Worm (Caenorhabditis elegans) whole organism, L3 larva: ENCODE results near the gene F53A9.3.

Experiments used
- ama-1 ChIP-seq: fragments of 150-350 bp; optimal IDR thresholded peaks from 2 replicates; lab custom pipeline; 2018
- ceh-16 ChIP-seq: sonication (generic microtip); optimal IDR thresholded peaks from 2 replicates; lab custom pipeline; 2017; ENCODE audit warnings: missing biosample characterization, missing genetic modification characterization
- ceh-28 ChIP-seq: fragments of 150-350 bp; optimal IDR thresholded peaks from 2 replicates; lab custom pipeline; 2014; ENCODE audit warnings: missing biosample characterization, missing genetic modification reagents, missing genetic modification characterization
- ceh-9 ChIP-seq: sonication (generic microtip); optimal IDR thresholded peaks from 2 replicates; lab custom pipeline; 2018; ENCODE audit warnings: missing biosample characterization, missing genetic modification characterization
- egl-5 ChIP-seq: fragments of 150-350 bp; optimal IDR thresholded peaks from 2 replicates; lab custom pipeline; 2017; ENCODE audit warnings: missing biosample characterization, missing genetic modification reagents, missing genetic modification characterization, inconsistent platforms
- elt-1 ChIP-seq: fragments of 150-350 bp; optimal IDR thresholded peaks from 2 replicates; lab custom pipeline; 2014; ENCODE audit warnings: missing biosample characterization, missing genetic modification characterization
- elt-2 ChIP-seq: sonication (generic microtip); optimal IDR thresholded peaks from 2 replicates; lab custom pipeline; 2016; ENCODE audit warnings: missing genetic modification reagents, mild to moderate bottlenecking, missing genetic modification characterization, missing compliant biosample characterization
- elt-3 ChIP-seq, 3 experiments: fragments of 150-350 bp in 1 of 3; sonication (generic microtip) in 2 of 3; optimal IDR thresholded peaks; 2 replicates in 2 of 3; 4 replicates in 1 of 3; lab custom pipeline; 2014 to 2017; ENCODE audit warnings: missing biosample characterization in 3 of 3, missing genetic modification characterization in 3 of 3
- fkh-10 ChIP-seq: sonication (generic microtip); optimal IDR thresholded peaks from 2 replicates; lab custom pipeline; 2017; ENCODE audit warnings: missing biosample characterization, missing genetic modification reagents, missing genetic modification characterization
- fkh-2 ChIP-seq: fragments of 150-350 bp; optimal IDR thresholded peaks from 2 replicates; lab custom pipeline; 2014; ENCODE audit warnings: missing biosample characterization, missing genetic modification reagents, missing genetic modification characterization
- jun-1 ChIP-seq: fragments of 150-350 bp; optimal IDR thresholded peaks from 2 replicates; lab custom pipeline; 2014; ENCODE audit warnings: missing biosample characterization, missing genetic modification reagents, missing genetic modification characterization
- lin-39 ChIP-seq: fragments of 150-350 bp; optimal IDR thresholded peaks from 2 replicates; lab custom pipeline; 2018; ENCODE audit warnings: missing biosample characterization, missing genetic modification reagents, missing genetic modification characterization
- lsy-12 ChIP-seq: sonication (generic microtip); optimal IDR thresholded peaks from 2 replicates; lab custom pipeline; 2016; ENCODE audit warnings: mild to moderate bottlenecking, missing genetic modification characterization, missing compliant biosample characterization
- mdl-1 ChIP-seq: fragments of 150-350 bp; optimal IDR thresholded peaks from 2 replicates; lab custom pipeline; 2014; ENCODE audit warnings: missing biosample characterization, missing genetic modification characterization
- nfya-1 ChIP-seq: sonication (generic microtip); optimal IDR thresholded peaks from 2 replicates; lab custom pipeline; 2017; ENCODE audit warnings: missing genetic modification characterization, mild to moderate bottlenecking, missing compliant biosample characterization, antibody characterized with exemption, moderate library complexity; ENCODE audit not compliant: insufficient read depth
- nhr-12 ChIP-seq: fragments of 150-350 bp; optimal IDR thresholded peaks from 2 replicates; lab custom pipeline; 2014; ENCODE audit warnings: missing biosample characterization, missing genetic modification characterization
- nhr-23 ChIP-seq: fragments of 150-350 bp; optimal IDR thresholded peaks from 2 replicates; lab custom pipeline; 2014; ENCODE audit warnings: missing biosample characterization, missing genetic modification reagents, missing genetic modification characterization
- nhr-25 ChIP-seq: sonication (generic microtip); optimal IDR thresholded peaks from 2 replicates; lab custom pipeline; 2017; ENCODE audit warnings: missing biosample characterization, missing genetic modification characterization
- nhr-43 ChIP-seq: sonication (generic microtip); optimal IDR thresholded peaks from 2 replicates; lab custom pipeline; 2016; ENCODE audit warnings: mild to moderate bottlenecking, missing genetic modification characterization, missing compliant biosample characterization; ENCODE audit not compliant: poor library complexity, severe bottlenecking
- nhr-77 ChIP-seq: fragments of 150-350 bp; optimal IDR thresholded peaks from 2 replicates; lab custom pipeline; 2014; ENCODE audit warnings: missing biosample characterization, missing genetic modification characterization
- pha-4 ChIP-seq: fragments of 150-350 bp; optimal IDR thresholded peaks from 2 replicates; lab custom pipeline; 2014; ENCODE audit warnings: missing biosample characterization, missing genetic modification reagents, missing genetic modification characterization
- pqm-1 ChIP-seq: fragments of 150-350 bp; optimal IDR thresholded peaks from 2 replicates; lab custom pipeline; 2017; ENCODE audit warnings: missing biosample characterization, missing genetic modification characterization, inconsistent platforms
- sea-2 ChIP-seq: fragments of 150-350 bp; sonication (generic microtip); optimal IDR thresholded peaks from 4 replicates; lab custom pipeline; 2014; ENCODE audit warnings: missing biosample characterization, missing genetic modification reagents, missing genetic modification characterization
- unc-39 ChIP-seq: sonication (generic microtip); optimal IDR thresholded peaks from 4 replicates; lab custom pipeline; 2017; ENCODE audit warnings: missing biosample characterization, missing genetic modification characterization
- zag-1 ChIP-seq: fragments of 150-350 bp; optimal IDR thresholded peaks from 2 replicates; lab custom pipeline; 2014; ENCODE audit warnings: missing biosample characterization, missing genetic modification characterization
- ztf-4 ChIP-seq: fragments of 150-350 bp; optimal IDR thresholded peaks from 2 replicates; lab custom pipeline; 2014; ENCODE audit warnings: missing biosample characterization, missing genetic modification characterization

F53A9.3 gene

DNA sequence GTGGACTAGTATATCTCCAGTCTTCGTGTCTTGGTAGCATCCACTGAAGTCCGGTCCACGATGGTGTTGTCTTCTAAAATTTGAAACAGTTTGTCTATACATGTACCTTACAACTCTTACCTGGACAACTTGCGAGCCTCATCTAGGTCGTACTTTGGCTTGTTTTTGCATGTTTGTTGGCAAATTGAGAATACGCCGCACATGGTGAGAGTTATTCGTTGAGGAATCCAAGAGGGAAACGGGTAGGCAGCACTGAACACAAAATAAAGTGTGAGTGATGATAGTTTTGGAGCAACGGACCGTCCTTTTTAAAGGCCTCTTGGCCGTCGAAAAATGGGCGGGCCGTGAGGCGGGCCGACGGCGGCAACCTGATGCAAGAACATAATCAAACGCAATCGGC, 42.5 kb downstream of the F53A9.3 start, which contains the start of gene asns-2:
Gene asns-2 (minus strand): TSS at position 282 of the 400 bp plus-strand sequence.
- TF ChIP-seq pqm-1 (tag; lab: Kevin White, UChicago) (no peak), ama-1 (lab: Kevin White, UChicago) (peak; percentile 68), unc-39 (no peak), ceh-9 (tag; lab: Kevin White, UChicago) (no peak), ceh-16 (no peak), nhr-12 (tag; lab: Kevin White, UChicago) (no peak)
- TF ChIP-seq, all 47 proteins: peak for 1

ce11 chrX:8752546-8752945, 44.4 kb downstream of the F53A9.3 start:
- TF ChIP-seq fkh-10 (GFP tag; lab: Kevin White, UChicago) (no peak), nhr-23 (tag; lab: Kevin White, UChicago) (peak; percentile 68), nhr-43 (tag; lab: Kevin White, UChicago) (peak; percentile 81), elt-3 (tag; optimal IDR thresholded peaks at IDR 0.05; lab: Kevin White, UChicago) (peak in 1 of 3 experiments; percentile 12), pqm-1 (tag; lab: Kevin White, UChicago) (peak; percentile 29), nfya-1 (tag; lab: Kevin White, UChicago) (no peak), nhr-77 (tag; lab: Kevin White, UChicago) (no peak), fkh-2 (tag; lab: Kevin White, UChicago) (no peak), elt-1 (tag; lab: Kevin White, UChicago) (no peak), egl-5 (tag; lab: Kevin White, UChicago) (no peak), sea-2 (no peak), lin-39 (tag; lab: Kevin White, UChicago) (no peak), ceh-28 (tag; lab: Kevin White, UChicago) (no peak), pha-4 (tag; lab: Kevin White, UChicago) (no peak), lsy-12 (no peak), mdl-1 (tag; lab: Kevin White, UChicago) (peak; percentile 44), ceh-9 (tag; lab: Kevin White, UChicago) (no peak), nhr-12 (tag; lab: Kevin White, UChicago) (no peak), nhr-25 (tag; lab: Kevin White, UChicago) (peak; percentile 52)
- TF ChIP-seq, all 47 proteins: peak for 6

ce11 chrX:8754285-8754795, 46.2 kb downstream of the F53A9.3 start:
- TF ChIP-seq elt-2 (tag; lab: Kevin White, UChicago) (peak; percentile 12), pha-4 (tag; lab: Kevin White, UChicago) (peak; percentile 6), ceh-28 (tag; lab: Kevin White, UChicago) (no peak)

- TF ChIP-seq ama-1 (lab: Kevin White, UChicago), result no peak
- peak; percentile 74 for TF ChIP-seq elt-2 (tag; lab: Kevin White, UChicago)
- no peak for TF ChIP-seq zag-1 (tag; lab: Kevin White, UChicago)
- peak; percentile 67 for TF ChIP-seq pqm-1 (tag; lab: Kevin White, UChicago)
- no peak for TF ChIP-seq jun-1 (tag; lab: Kevin White, UChicago)
- peak; percentile 30 for TF ChIP-seq pha-4 (tag; lab: Kevin White, UChicago)
- TF ChIP-seq ztf-4 (tag; lab: Kevin White, UChicago), result no peak
- no peak for TF ChIP-seq ceh-16
- no peak for TF ChIP-seq ceh-28 (tag; lab: Kevin White, UChicago)
Measured at ce11 chrX:8755987-8756386, 47.8 kb downstream of the F53A9.3 start.
